Fruit fly (Drosophila melanogaster) whole organism, wandering third instar larva: ENCODE measurements around the gene mTerf3.

Experiments
- OdsH ChIP-seq: fragments of 200-800 bp; sonication (Bioruptor generic); optimal IDR thresholded peaks from 2 replicates; lab custom pipeline; 2016; ENCODE audit warnings: missing biosample characterization, mild to moderate bottlenecking, missing genetic modification characterization
- Vsx2 ChIP-seq: fragments of 200-300, 225-300 bp; sonication (Bioruptor generic); optimal IDR thresholded peaks from 2 replicates; lab custom pipeline; 2018; ENCODE audit warnings: missing biosample characterization, missing genetic modification characterization; ENCODE audit not compliant: partially characterized antibody
- br ChIP-seq: fragments of 200-800 bp; sonication (Bioruptor generic); optimal IDR thresholded peaks from 2 replicates; lab custom pipeline; 2016; ENCODE audit warnings: missing biosample characterization, missing genetic modification characterization
- dmrt93B ChIP-seq: fragments of 200-800 bp; sonication (Bioruptor generic); optimal IDR thresholded peaks from 2 replicates; lab custom pipeline; 2018; ENCODE audit warnings: missing biosample characterization, mild to moderate bottlenecking, missing genetic modification characterization
- tai ChIP-seq: sonication (Bioruptor generic); optimal IDR thresholded peaks from 2 replicates; lab custom pipeline; 2016; ENCODE audit warnings: missing biosample characterization, missing genetic modification characterization

- TF ChIP-seq OdsH (GFP tag; lab: Kevin White, UChicago), result no peak
- TF ChIP-seq Vsx2 (GFP tag; lab: Kevin White, UChicago), result no peak
- no peak for TF ChIP-seq tai (GFP tag; lab: Kevin White, UChicago)
- TF ChIP-seq dmrt93B (GFP tag; lab: Kevin White, UChicago), result no peak
- TF ChIP-seq br (GFP tag; lab: Kevin White, UChicago), result no peak
Measured at dm6 chr3L:20538458-20538857, 17.9 kb upstream of the mTerf3 start.
